Worm (Caenorhabditis elegans) whole organism, L2 larva: ENCODE results near the gene tpp-2.

Source experiments
- R02D3.7 ChIP-seq: fragments of 150-350 bp; optimal IDR thresholded peaks from 2 replicates; lab custom pipeline; 2014; ENCODE audit warnings: missing biosample characterization, missing genetic modification characterization
- ama-1 ChIP-seq: fragments of 150-350 bp; optimal IDR thresholded peaks from 2 replicates; lab custom pipeline; 2018; ENCODE audit warnings: inconsistent platforms
- ceh-16 ChIP-seq: fragments of 150-350 bp; optimal IDR thresholded peaks from 2 replicates; lab custom pipeline; 2014; ENCODE audit warnings: missing biosample characterization, missing genetic modification characterization
- fos-1 ChIP-seq: fragments of 150-350 bp; optimal IDR thresholded peaks from 2 replicates; lab custom pipeline; 2014; ENCODE audit warnings: missing biosample characterization, missing genetic modification characterization
- lin-39 ChIP-seq: fragments of 150-350 bp; optimal IDR thresholded peaks from 2 replicates; lab custom pipeline; 2014; ENCODE audit warnings: missing biosample characterization, missing genetic modification reagents, missing genetic modification characterization
- mdl-1 ChIP-seq, 2 experiments: fragments of 150-350 bp in 1 of 2; sonication (generic microtip) in 1 of 2; optimal IDR thresholded peaks; 2 replicates each; lab custom pipeline; 2017; ENCODE audit warnings: missing biosample characterization in 2 of 2, missing genetic modification characterization in 2 of 2
- nhr-237 ChIP-seq: fragments of 150-350 bp; optimal IDR thresholded peaks from 2 replicates; lab custom pipeline; 2014; ENCODE audit warnings: missing biosample characterization, missing genetic modification characterization
- nhr-6 ChIP-seq: fragments of 150-350 bp; optimal IDR thresholded peaks from 2 replicates; lab custom pipeline; 2014; ENCODE audit warnings: missing biosample characterization, missing genetic modification characterization
- skn-1 ChIP-seq: sonication (generic microtip); optimal IDR thresholded peaks from 2 replicates; lab custom pipeline; 2017; ENCODE audit warnings: missing biosample characterization, missing genetic modification characterization
- unc-62 ChIP-seq: fragments of 150-350 bp; optimal IDR thresholded peaks from 2 replicates; lab custom pipeline; 2014; ENCODE audit warnings: missing biosample characterization, missing genetic modification reagents, missing genetic modification characterization
- zag-1 ChIP-seq: fragments of 150-350 bp; optimal IDR thresholded peaks from 2 replicates; lab custom pipeline; 2014; ENCODE audit warnings: missing biosample characterization, missing genetic modification characterization
- ztf-11 ChIP-seq: sonication (generic microtip); optimal IDR thresholded peaks from 2 replicates; lab custom pipeline; 2017; ENCODE audit warnings: missing biosample characterization, missing genetic modification characterization

DNA sequence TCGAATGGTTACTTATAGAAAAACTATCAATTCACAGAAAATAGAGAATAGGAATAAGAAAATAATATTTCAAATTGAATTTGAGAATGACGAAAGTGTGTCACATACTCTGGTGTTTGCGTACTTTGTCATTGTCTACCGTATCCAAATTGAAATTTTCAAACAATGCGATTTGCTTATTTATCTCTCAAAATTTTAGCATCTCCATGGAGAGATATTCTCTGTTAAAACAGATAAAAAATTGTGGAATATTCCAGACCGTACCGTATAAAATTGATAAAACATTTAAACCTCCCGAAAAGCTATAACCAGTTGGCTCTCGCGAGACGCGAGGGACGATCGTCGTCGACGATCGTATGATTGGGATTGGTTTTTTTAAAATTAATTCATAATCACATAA is 16.7 kb downstream of the tpp-2 start, which contains the start of gene fbf-1:
- TF ChIP-seq unc-62 (no peak), skn-1 (tag; lab: Kevin White, UChicago) (no peak), ztf-11 (tag; lab: Kevin White, UChicago) (no peak), ama-1 (lab: Kevin White, UChicago) (no peak), mdl-1 (tag; optimal IDR thresholded peaks at IDR 0.05; lab: Kevin White, UChicago) (no peak), R02D3.7 (no peak), fos-1 (tag; lab: Kevin White, UChicago) (no peak), lin-39 (tag; lab: Kevin White, UChicago) (no peak), zag-1 (no peak), nhr-6 (tag; lab: Kevin White, UChicago) (no peak), nhr-237 (tag; lab: Kevin White, UChicago) (no peak), ceh-16 (tag; lab: Kevin White, UChicago) (no peak)
